Worm (Caenorhabditis elegans) whole organism, L4/young adult: ENCODE results near the gene ttyh-1.

ENCODE experiments used
- W03F9.2 ChIP-seq: fragments of 150-350 bp; optimal IDR thresholded peaks from 2 replicates; lab custom pipeline; 2014; ENCODE audit warnings: missing biosample characterization, missing genetic modification characterization
- dao-5 ChIP-seq: sonication (generic microtip); optimal IDR thresholded peaks from 2 replicates; lab custom pipeline; 2016; ENCODE audit warnings: missing genotype, missing genetic modification characterization, moderate library complexity, missing compliant biosample characterization
- him-1 ChIP-seq: sonication (generic microtip); optimal IDR thresholded peaks from 2 replicates; lab custom pipeline; 2016; ENCODE audit warnings: missing genotype, missing genetic modification reagents, missing genetic modification characterization, missing compliant biosample characterization

DNA sequence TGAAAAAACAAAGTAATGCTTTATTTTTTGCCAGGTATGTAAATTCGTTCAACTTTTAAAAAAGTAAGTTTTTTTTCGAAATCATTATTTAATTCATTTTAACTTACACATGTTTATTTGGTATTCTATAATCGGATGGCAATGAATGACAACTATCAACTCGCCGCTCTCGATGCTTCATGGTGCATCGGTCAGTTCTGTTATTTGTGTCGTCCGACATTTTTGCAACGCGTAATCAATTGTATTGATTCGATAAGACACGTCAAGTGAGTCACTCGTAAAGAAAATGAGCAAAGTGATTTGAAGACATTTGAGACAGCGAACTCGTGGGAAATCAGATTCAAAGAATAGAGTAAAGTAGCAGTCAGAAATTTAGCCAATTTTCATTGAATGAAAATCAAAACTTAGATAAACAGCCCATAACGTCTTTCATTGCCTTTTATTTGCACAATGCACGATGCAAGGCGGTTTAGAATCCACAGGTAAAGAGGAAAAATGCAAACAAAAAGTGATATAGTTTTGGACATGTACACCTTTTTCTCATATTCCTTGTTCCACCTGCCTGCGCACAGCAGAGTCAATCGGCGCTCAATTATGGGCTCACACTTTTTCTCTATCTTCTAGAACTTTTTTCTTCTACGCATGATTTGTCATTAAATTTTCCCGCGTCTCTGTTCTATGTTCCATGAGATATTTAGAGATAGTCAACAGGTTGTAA is 32.1 kb downstream of the ttyh-1 start:
- no peak for TF ChIP-seq dao-5 (tag; lab: Kevin White, UChicago)
- no peak for TF ChIP-seq him-1 (tag; lab: Kevin White, UChicago)
- no peak for TF ChIP-seq W03F9.2 (tag; lab: Kevin White, UChicago)
